Worm (Caenorhabditis elegans): ENCODE measurements around the gene srlf-1.
A peak's percentile ranks its signal among the peaks of the same experiment; 100 is the strongest.

Gene srlf-1

DNA sequence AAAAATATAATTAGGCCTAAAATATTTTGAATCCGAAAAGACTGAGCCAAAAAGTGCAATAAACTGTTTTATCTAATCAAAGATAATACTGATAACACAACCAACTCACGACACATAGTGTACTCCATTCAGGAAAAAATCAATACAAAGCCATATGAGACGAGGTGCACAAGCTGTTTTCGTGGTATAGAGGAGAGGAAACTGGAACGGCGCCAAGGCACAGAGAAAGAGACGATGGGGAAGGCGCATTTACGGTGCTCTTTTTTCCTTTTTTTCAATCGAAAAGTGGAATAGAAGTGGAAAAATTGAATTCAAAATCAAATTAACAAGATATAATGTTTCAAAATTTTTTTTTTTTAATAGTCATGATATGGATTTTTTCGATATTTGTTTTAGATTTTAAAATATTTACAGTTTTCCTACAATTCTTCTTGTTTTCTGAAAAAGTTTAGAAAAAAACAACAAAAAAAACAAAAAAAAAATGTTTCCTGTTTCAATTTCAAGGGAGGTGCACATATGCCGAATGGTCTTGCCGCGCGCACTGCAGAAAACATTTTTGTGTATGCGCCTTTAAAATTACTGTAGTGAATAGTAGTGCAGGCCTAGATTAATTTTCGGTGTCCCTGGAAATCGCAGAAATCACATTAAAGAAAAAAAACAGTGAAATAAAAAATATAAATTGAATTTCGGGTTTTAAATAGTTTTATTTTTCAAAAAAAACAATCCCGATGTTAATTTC lies 31.8 kb upstream of the srlf-1 start, which contains the start of gene B0228.7 (continued):
- TF ChIP-seq ceh-58 (GFP tag; IDR thresholded peaks at IDR 0.05) (no peak), lsy-27 (tag; optimal IDR thresholded peaks at IDR 0.05; ENCODE audit: borderline replicate concordance, insufficient read depth) (no peak), aptf-3 (GFP tag; IDR thresholded peaks at IDR 0.05) (no peak), ama-1 (optimal IDR thresholded peaks at IDR 0.05) (no peak), ama-1 (GFP tag; optimal IDR thresholded peaks at IDR 0.05) (no peak), F22D6.2 (tag; optimal IDR thresholded peaks at IDR 0.05) (no peak), F55B11.4 (tag; optimal IDR thresholded peaks at IDR 0.05; ENCODE audit: borderline replicate concordance, insufficient read depth) (no peak), zfh-2 (GFP tag; conservative IDR thresholded peaks at IDR 0.05) (no peak), hlh-12 (tag; optimal IDR thresholded peaks at IDR 0.05) (no peak), nhr-27 (tag; optimal IDR thresholded peaks at IDR 0.05) (no peak), B0019.2 (GFP tag; conservative IDR thresholded peaks at IDR 0.05) (no peak), ceh-27 (GFP tag; optimal IDR thresholded peaks at IDR 0.05) (no peak), pha-4 (tag; optimal IDR thresholded peaks at IDR 0.05) (no peak), ekl-4 (GFP tag; IDR thresholded peaks at IDR 0.05) (no peak), lsl-1 (GFP tag; optimal IDR thresholded peaks at IDR 0.05) (peak; percentile 94), tbx-9 (tag; optimal IDR thresholded peaks at IDR 0.05; ENCODE audit: borderline replicate concordance) (no peak), snpc-4 (GFP tag; optimal IDR thresholded peaks at IDR 0.05) (peak; percentile 19), snpc-4 (tag; optimal IDR thresholded peaks at IDR 0.05) (no peak), attf-5 (GFP tag; optimal IDR thresholded peaks at IDR 0.05) (peak; percentile 28), F39B2.1 (GFP tag; IDR thresholded peaks at IDR 0.05) (no peak), snpc-3.4 (tag; optimal IDR thresholded peaks at IDR 0.05) (peak; percentile 26), dpl-1 (GFP tag; optimal IDR thresholded peaks at IDR 0.05) (no peak), fkh-3 (tag; optimal IDR thresholded peaks at IDR 0.05) (no peak), B0336.3 (GFP tag; IDR thresholded peaks at IDR 0.05) (no peak), rcor-1 (GFP tag; IDR thresholded peaks at IDR 0.05) (no peak), xnd-1 (tag; optimal IDR thresholded peaks at IDR 0.05) (peak; percentile 92), ceh-79 (tag; optimal IDR thresholded peaks at IDR 0.05) (no peak), rec-8 (tag; optimal IDR thresholded peaks at IDR 0.05) (no peak), mes-4 (tag; optimal IDR thresholded peaks at IDR 0.05) (no peak), egl-18 (GFP tag; IDR thresholded peaks at IDR 0.05) (no peak), F33H1.4 (GFP tag; IDR thresholded peaks at IDR 0.05) (peak; percentile 87), ZK185.1 (tag; optimal IDR thresholded peaks at IDR 0.05; ENCODE audit: poor library complexity, severe bottlenecking) (no peak), nhr-90 (tag; optimal IDR thresholded peaks at IDR 0.05) (no peak), Y53F4B.3 (GFP tag; IDR thresholded peaks at IDR 0.05) (no peak), repo-1 (tag; optimal IDR thresholded peaks at IDR 0.05) (no peak), let-607 (tag; optimal IDR thresholded peaks at IDR 0.05) (no peak), athp-1 (tag; optimal IDR thresholded peaks at IDR 0.05) (peak; percentile 2), B0035.1 (tag; optimal IDR thresholded peaks at IDR 0.05) (no peak), efl-1 (GFP tag; optimal IDR thresholded peaks at IDR 0.05) (peak; percentile 69), mcd-1 (GFP tag; IDR thresholded peaks at IDR 0.05) (no peak), bed-2 (GFP tag; IDR thresholded peaks at IDR 0.05) (no peak), ztf-18 (tag; optimal IDR thresholded peaks at IDR 0.05) (peak; percentile 86), T26A5.8 (tag; optimal IDR thresholded peaks at IDR 0.05) (no peak), dpff-1 (tag; optimal IDR thresholded peaks at IDR 0.05) (no peak), hlh-26 (GFP tag; conservative IDR thresholded peaks at IDR 0.05) (no peak), ztf-28 (GFP tag; IDR thresholded peaks at IDR 0.05) (no peak), snpc-1.3 (tag; optimal IDR thresholded peaks at IDR 0.05; ENCODE audit: insufficient read depth) (peak; percentile 53), madf-8 (GFP tag; conservative IDR thresholded peaks at IDR 0.05) (peak; percentile 96)
